Worm (Caenorhabditis elegans): ENCODE results near the gene spp-11.

ce11 chrII:6443710-6444109 lies 36.5 kb upstream of the spp-11 start, which contains the start of gene K06A1.2:
- TF ChIP-seq egl-43 (GFP tag; IDR thresholded peaks at IDR 0.05) = no peak
- TF ChIP-seq nhr-25 (tag; optimal IDR thresholded peaks at IDR 0.05; ENCODE audit: borderline replicate concordance, insufficient read depth) = no peak
- TF ChIP-seq T20F7.1 (GFP tag; optimal IDR thresholded peaks at IDR 0.05) = no peak
- no peak for TF ChIP-seq hlh-30 (tag; optimal IDR thresholded peaks at IDR 0.05; ENCODE audit: insufficient read depth)
- TF ChIP-seq nhr-237 (tag; optimal IDR thresholded peaks at IDR 0.05) = no peak
- no peak for TF ChIP-seq unc-130 (GFP tag; optimal IDR thresholded peaks at IDR 0.05)

All from whole organism, L4 larva.